Fruit fly (Drosophila melanogaster): ENCODE data around the gene Ctr1B.

DNA sequence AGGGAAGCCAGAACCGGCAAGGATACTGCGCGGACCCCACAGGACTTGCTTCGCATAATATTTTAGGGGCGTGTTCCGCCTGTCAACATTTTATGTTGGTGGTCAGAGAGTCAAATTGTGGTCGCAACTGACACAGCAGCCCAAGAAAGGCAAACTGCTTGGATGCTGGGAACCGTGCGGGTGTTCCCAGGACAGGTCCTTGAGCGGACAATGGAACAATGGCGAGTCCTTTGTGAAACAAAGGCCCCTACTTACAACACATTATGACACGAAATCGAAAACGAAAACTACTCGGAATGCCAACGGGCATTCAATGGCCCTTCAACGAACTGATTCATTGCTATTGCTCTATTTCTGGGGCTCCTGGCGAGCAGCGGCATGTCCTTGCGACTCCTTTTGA, 33.2 kb upstream of the Ctr1B start:
- TF ChIP-seq CG8478 (optimal IDR thresholded peaks at IDR 0.05) (no peak), psq (optimal IDR thresholded peaks at IDR 0.05) (no peak), Dll (optimal IDR thresholded peaks at IDR 0.05) (no peak), usp (GFP tag; optimal IDR thresholded peaks at IDR 0.05) (no peak), pan (optimal IDR thresholded peaks at IDR 0.05) (no peak)

Data from whole organism.